Worm (Caenorhabditis elegans) whole organism, midembryonic: ENCODE data around the gene xnd-1.

Experiments
- med-1 ChIP-seq: sonication (generic microtip); optimal IDR thresholded peaks from 2 replicates; lab custom pipeline; 2017; ENCODE audit warnings: missing genetic modification characterization, mild to moderate bottlenecking, missing compliant biosample characterization, antibody characterized with exemption, missing genetic modification reagents; ENCODE audit not compliant: insufficient read depth
- ztf-23 ChIP-seq: fragments of 200-800 bp; sonication (Bioruptor generic); IDR thresholded peaks from 2 replicates; pipeline ENCODE4 v1.3.6; 2022; ENCODE audit warnings: missing genetic modification reagents, missing genetic modification characterization, missing compliant biosample characterization
- ztf-29 ChIP-seq: fragments of 200-800 bp; sonication (Bioruptor generic); IDR thresholded peaks from 2 replicates; pipeline ENCODE4 v1.3.6; 2022; ENCODE audit warnings: missing genetic modification reagents, missing genetic modification characterization, missing compliant biosample characterization

ce11 chrIII:5634509-5634908 lies 30.2 kb downstream of the xnd-1 start:
- no peak for TF ChIP-seq ztf-23
- no peak for TF ChIP-seq med-1 (GFP tag; lab: Kevin White, UChicago)
- TF ChIP-seq ztf-29 (GFP tag; lab: Robert Waterston, UW): no peak
